Fruit fly (Drosophila melanogaster) whole organism, wandering third instar larva: Measurements from ENCODE around the gene CG16789.

Source experiments
- CG32264 ChIP-seq: fragments of 200-800 bp; sonication (Bioruptor generic); optimal IDR thresholded peaks from 2 replicates; lab custom pipeline; 2016; ENCODE audit warnings: missing biosample characterization, missing genetic modification characterization
- GATAd ChIP-seq: sonication (Bioruptor generic); optimal IDR thresholded peaks from 2 replicates; lab custom pipeline; 2016; ENCODE audit warnings: missing biosample characterization, missing genetic modification characterization
- Hr83 ChIP-seq: fragments of 200-300 bp; sonication (Bioruptor generic); optimal IDR thresholded peaks from 2 replicates; lab custom pipeline; 2016; ENCODE audit warnings: missing biosample characterization, mild to moderate bottlenecking, missing genetic modification characterization, moderate library complexity; ENCODE audit not compliant: poor library complexity, severe bottlenecking
- Mio ChIP-seq: sonication (Bioruptor generic); optimal IDR thresholded peaks from 2 replicates; lab custom pipeline; 2016; ENCODE audit warnings: missing biosample characterization, missing genetic modification characterization
- N ChIP-seq: fragments of >200 bp; optimal IDR thresholded peaks from 2 replicates; lab custom pipeline; 2018; ENCODE audit warnings: missing biosample characterization, missing external identifiers, missing genetic modification characterization
- OdsH ChIP-seq: fragments of 200-800 bp; sonication (Bioruptor generic); optimal IDR thresholded peaks from 2 replicates; lab custom pipeline; 2016; ENCODE audit warnings: missing biosample characterization, mild to moderate bottlenecking, missing genetic modification characterization
- dmrt93B ChIP-seq: fragments of 200-800 bp; sonication (Bioruptor generic); optimal IDR thresholded peaks from 2 replicates; lab custom pipeline; 2018; ENCODE audit warnings: missing biosample characterization, mild to moderate bottlenecking, missing genetic modification characterization
- fru ChIP-seq: fragments of 200-800 bp; sonication (Bioruptor generic); optimal IDR thresholded peaks from 3 replicates; lab custom pipeline; 2016; ENCODE audit warnings: missing biosample characterization, mild to moderate bottlenecking, missing genetic modification characterization
- rgr ChIP-seq: fragments of 200-800 bp; sonication (Bioruptor generic); optimal IDR thresholded peaks from 3 replicates; lab custom pipeline; 2016; ENCODE audit warnings: missing biosample characterization, mild to moderate bottlenecking, missing genetic modification characterization
- sv ChIP-seq: fragments of 200-800 bp; sonication (Bioruptor generic); optimal IDR thresholded peaks from 3 replicates; lab custom pipeline; 2016; ENCODE audit warnings: missing biosample characterization, missing genetic modification characterization

DNA sequence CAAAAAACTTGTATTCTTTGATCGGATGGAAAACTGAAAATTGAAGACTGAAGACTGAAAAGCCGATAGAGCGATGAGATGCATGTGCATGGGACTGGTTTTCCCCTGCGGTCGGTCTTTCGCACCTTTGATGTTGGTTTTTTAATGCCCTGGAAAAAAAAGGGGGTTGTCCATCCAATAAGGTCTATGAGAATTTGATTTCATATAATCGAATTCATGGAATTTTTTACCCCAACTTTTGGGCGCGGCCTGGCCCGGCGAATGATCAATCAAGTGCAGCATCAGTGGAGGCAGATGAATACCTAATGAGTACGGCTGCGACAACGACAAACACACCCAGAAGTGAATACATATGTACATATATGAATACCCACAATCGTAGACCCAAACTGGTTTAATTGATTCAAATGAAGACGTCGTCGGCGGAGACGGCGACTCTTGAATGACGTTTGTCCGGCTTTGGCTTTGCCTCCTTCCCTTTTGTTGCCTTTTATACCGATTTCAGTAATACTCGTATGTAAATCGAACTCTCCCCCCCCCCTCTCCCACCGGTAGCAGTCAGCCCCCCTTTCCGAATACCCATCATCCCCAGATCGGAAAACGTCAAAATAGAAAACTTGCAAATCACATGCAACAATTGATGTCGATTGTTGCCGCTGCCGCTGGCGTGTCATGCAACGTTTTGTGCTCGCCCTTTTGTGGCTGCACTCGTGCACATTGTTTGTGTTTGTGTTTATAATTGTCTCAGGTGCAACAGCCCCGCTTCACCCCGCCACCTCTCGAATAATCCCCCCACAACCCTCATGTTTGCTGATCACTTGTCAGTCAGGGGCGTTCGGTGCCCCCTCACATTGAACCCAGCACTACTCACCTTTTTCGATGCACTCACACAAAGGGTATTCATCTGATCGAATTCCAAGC is 37.3 kb downstream of the CG16789 start:
- TF ChIP-seq OdsH (no peak), rgr (no peak), Mio (GFP tag; lab: Kevin White, UChicago) (no peak), dmrt93B (no peak), CG32264 (no peak), N (no peak), Hr83 (GFP tag; lab: Kevin White, UChicago) (no peak), GATAd (no peak), fru (GFP tag; lab: Kevin White, UChicago) (no peak), sv (GFP tag; lab: Kevin White, UChicago) (no peak)
